Fruit fly (Drosophila melanogaster) whole organism, embryonic: ENCODE data around the gene CG33281.

ENCODE experiments used
- ATbp ChIP-seq: fragments of 200-800 bp; sonication (Bioruptor generic); optimal IDR thresholded peaks from 2 replicates; lab custom pipeline; 2017; ENCODE audit warnings: missing biosample characterization, mild to moderate bottlenecking, missing genetic modification characterization, missing genetic modification reagents
- Asciz ChIP-seq: fragments of 200-800 bp; sonication (Bioruptor generic); optimal IDR thresholded peaks from 2 replicates; lab custom pipeline; 2017; ENCODE audit warnings: missing biosample characterization, mild to moderate bottlenecking, missing genetic modification characterization, missing genetic modification reagents
- CG10462 ChIP-seq: fragments of 200-800 bp; sonication (Bioruptor generic); optimal IDR thresholded peaks from 2 replicates; lab custom pipeline; 2016; ENCODE audit warnings: missing biosample characterization, missing genetic modification characterization
- CG12391 ChIP-seq: fragments of 200-800 bp; sonication (Bioruptor generic); optimal IDR thresholded peaks from 3 replicates; lab custom pipeline; 2018; ENCODE audit warnings: missing biosample characterization, mild to moderate bottlenecking, missing genetic modification characterization, moderate library complexity
- CG14965 ChIP-seq: fragments of 200-800 bp; sonication (Bioruptor generic); optimal IDR thresholded peaks from 2 replicates; lab custom pipeline; 2016; ENCODE audit warnings: missing biosample characterization, missing genetic modification characterization, borderline replicate concordance
- CG1603 ChIP-seq: fragments of 200-800 bp; sonication (Bioruptor generic); optimal IDR thresholded peaks from 2 replicates; lab custom pipeline; 2019; ENCODE audit warnings: missing biosample characterization, mild to moderate bottlenecking, missing genetic modification characterization, moderate library complexity
- CG17802 ChIP-seq: fragments of 200-800 bp; sonication (Bioruptor generic); optimal IDR thresholded peaks from 2 replicates; lab custom pipeline; 2018; ENCODE audit warnings: missing biosample characterization, mild to moderate bottlenecking, missing genetic modification characterization, moderate library complexity
- CG18262 ChIP-seq: fragments of 200-800 bp; optimal IDR thresholded peaks from 3 replicates; lab custom pipeline; 2019; ENCODE audit warnings: missing biosample characterization, mild to moderate bottlenecking, missing genetic modification characterization, moderate library complexity
- CG18599 ChIP-seq: fragments of 200-800 bp; sonication (Bioruptor generic); optimal IDR thresholded peaks from 3 replicates; lab custom pipeline; 2017; ENCODE audit warnings: missing biosample characterization, missing genetic modification characterization, mild to moderate bottlenecking, moderate library complexity, missing genetic modification reagents
- CG2129 ChIP-seq: fragments of 200-800 bp; sonication (Bioruptor generic); IDR thresholded peaks from 2 replicates; pipeline ENCODE4 v1.3.6; 2022; ENCODE audit warnings: missing biosample characterization, missing genetic modification characterization; ENCODE audit not compliant: partially characterized antibody
- CG2712 ChIP-seq: fragments of 200-800 bp; optimal IDR thresholded peaks from 3 replicates; lab custom pipeline; 2019; ENCODE audit warnings: missing biosample characterization, mild to moderate bottlenecking, missing genetic modification characterization, moderate library complexity
- CG3065 ChIP-seq: fragments of 200-800 bp; sonication (Bioruptor generic); optimal IDR thresholded peaks from 2 replicates; lab custom pipeline; 2016; ENCODE audit warnings: missing biosample characterization, missing genetic modification characterization
- CG31224 ChIP-seq: fragments of 200-800 bp; sonication (Bioruptor generic); IDR thresholded peaks from 2 replicates; pipeline ENCODE4 v1.3.6; 2022; ENCODE audit warnings: missing biosample characterization, missing genetic modification characterization
- CG32772 ChIP-seq: fragments of 200-800 bp; sonication (Bioruptor generic); IDR thresholded peaks from 2 replicates; pipeline ENCODE4 v1.3.6; 2022; ENCODE audit warnings: missing biosample characterization, missing genetic modification characterization
- CG33557 ChIP-seq: fragments of 200-800 bp; sonication (Bioruptor generic); optimal IDR thresholded peaks from 2 replicates; lab custom pipeline; 2019; ENCODE audit warnings: missing biosample characterization, mild to moderate bottlenecking, missing genetic modification characterization, moderate library complexity
- CG4360 ChIP-seq: fragments of 200-800 bp; sonication (Bioruptor generic); IDR thresholded peaks from 2 replicates; pipeline ENCODE4 v1.3.6; 2022; ENCODE audit warnings: missing biosample characterization, missing genetic modification characterization
- CG6813 ChIP-seq: fragments of 200-800 bp; sonication (Bioruptor generic); optimal IDR thresholded peaks from 2 replicates; lab custom pipeline; 2017; ENCODE audit warnings: missing biosample characterization, missing genetic modification characterization, mild to moderate bottlenecking, moderate library complexity, missing genetic modification reagents
- CG7556 ChIP-seq: fragments of 200-800 bp; sonication (Bioruptor generic); optimal IDR thresholded peaks from 2 replicates; lab custom pipeline; 2017; ENCODE audit warnings: missing biosample characterization, mild to moderate bottlenecking, missing genetic modification characterization
- CG7786 ChIP-seq: fragments of 200-800 bp; sonication (Bioruptor generic); optimal IDR thresholded peaks from 2 replicates; lab custom pipeline; 2016; ENCODE audit warnings: missing biosample characterization, missing genetic modification characterization
- Chrac-16 ChIP-seq: fragments of 200-800 bp; sonication (Bioruptor generic); optimal IDR thresholded peaks from 3 replicates; lab custom pipeline; 2016; ENCODE audit warnings: missing biosample characterization, missing genetic modification characterization
- D19B ChIP-seq: fragments of 200-800 bp; sonication (Bioruptor generic); optimal IDR thresholded peaks from 2 replicates; lab custom pipeline; 2017; ENCODE audit warnings: missing biosample characterization, mild to moderate bottlenecking, missing genetic modification characterization
- Dbx ChIP-seq: fragments of 200-800 bp; sonication (Bioruptor generic); IDR thresholded peaks from 3 replicates; pipeline ENCODE4 v1.3.6; 2022; ENCODE audit warnings: missing biosample characterization, missing genetic modification characterization
- Dek ChIP-seq: fragments of 200-800 bp; sonication (Bioruptor generic); optimal IDR thresholded peaks from 3 replicates; lab custom pipeline; 2019; ENCODE audit warnings: missing biosample characterization, mild to moderate bottlenecking, missing genetic modification characterization, moderate library complexity
- H15 ChIP-seq: fragments of 200-800 bp; sonication (Bioruptor generic); IDR thresholded peaks from 3 replicates; pipeline ENCODE4 v1.3.6; 2022; ENCODE audit warnings: missing biosample characterization, missing genetic modification characterization
- H2.0 ChIP-seq: fragments of 200-800 bp; sonication (Bioruptor generic); IDR thresholded peaks from 2 replicates; pipeline ENCODE4 v1.3.6; 2022; ENCODE audit warnings: missing biosample characterization, missing genetic modification characterization
- HLH4C ChIP-seq: fragments of 200-800 bp; sonication (Bioruptor generic); IDR thresholded peaks from 3 replicates; pipeline ENCODE4 v1.3.6; 2022; ENCODE audit warnings: missing biosample characterization, missing genetic modification characterization; ENCODE audit not compliant: partially characterized antibody
- HLHmδ ChIP-seq: fragments of 200-800 bp; sonication (Bioruptor generic); optimal IDR thresholded peaks from 2 replicates; lab custom pipeline; 2018; ENCODE audit warnings: missing biosample characterization, mild to moderate bottlenecking, missing genetic modification characterization, moderate library complexity
- Kr ChIP-seq: fragments of 200-800 bp; sonication (Bioruptor generic); optimal IDR thresholded peaks from 2 replicates; lab custom pipeline; 2017; ENCODE audit warnings: missing biosample characterization, mild to moderate bottlenecking, missing genetic modification characterization
- Lim3 ChIP-seq: fragments of 200-800 bp; sonication (Bioruptor generic); IDR thresholded peaks from 2 replicates; pipeline ENCODE4 v1.3.6; 2022; ENCODE audit warnings: missing biosample characterization, missing genetic modification characterization
- Med ChIP-seq: fragments of 200-800 bp; sonication (Bioruptor generic); peaks from one replicate; lab custom pipeline; 2016; ENCODE audit warnings: missing biosample characterization, missing genetic modification characterization, mild to moderate bottlenecking, inconsistent platforms, moderate library complexity
- Ravus ChIP-seq: fragments of 200-800 bp; sonication (Bioruptor generic); IDR thresholded peaks from 2 replicates; pipeline ENCODE4 v1.3.6; 2022; ENCODE audit warnings: missing biosample characterization, missing genetic modification characterization
- Scr ChIP-seq: fragments of 200-800 bp; sonication (Bioruptor generic); IDR thresholded peaks from 2 replicates; pipeline ENCODE4 v1.3.6; 2022; ENCODE audit warnings: missing biosample characterization, missing genetic modification characterization; ENCODE audit not compliant: partially characterized antibody
- Xrp1 ChIP-seq: fragments of 200-800 bp; sonication (Bioruptor generic); IDR thresholded peaks from 2 replicates; pipeline ENCODE4 v1.3.6; 2022; ENCODE audit warnings: missing biosample characterization, missing genetic modification characterization
- corto ChIP-seq: fragments of 200-800 bp; sonication (Bioruptor generic); optimal IDR thresholded peaks from 2 replicates; lab custom pipeline; 2016; ENCODE audit warnings: missing biosample characterization, mild to moderate bottlenecking, missing genetic modification characterization, moderate library complexity
- fd64A ChIP-seq: fragments of 200-800 bp; sonication (Bioruptor generic); optimal IDR thresholded peaks from 3 replicates; lab custom pipeline; 2018; ENCODE audit warnings: missing biosample characterization, mild to moderate bottlenecking, missing genetic modification characterization
- fu2 ChIP-seq: fragments of 200-800 bp; sonication (Bioruptor generic); optimal IDR thresholded peaks from 2 replicates; lab custom pipeline; 2016; ENCODE audit warnings: missing biosample characterization, missing genetic modification characterization
- gfzf ChIP-seq: fragments of 200-800 bp; sonication (Bioruptor generic); optimal IDR thresholded peaks from 2 replicates; lab custom pipeline; 2016; ENCODE audit warnings: missing biosample characterization, mild to moderate bottlenecking, missing genetic modification characterization, moderate library complexity
- insv ChIP-seq, 2 experiments: fragments of 200-800 bp; sonication (Bioruptor generic); optimal IDR thresholded peaks; 3 replicates each; lab custom pipeline; 2016 to 2018; ENCODE audit warnings: missing biosample characterization in 2 of 2, missing genetic modification characterization in 2 of 2
- inv ChIP-seq: fragments of 200-800 bp; sonication (Bioruptor generic); IDR thresholded peaks from 2 replicates; pipeline ENCODE4 v1.3.6; 2022; ENCODE audit warnings: missing biosample characterization, missing genetic modification characterization; ENCODE audit not compliant: partially characterized antibody
- luna ChIP-seq: fragments of 200-800 bp; sonication (Bioruptor generic); optimal IDR thresholded peaks from 2 replicates; lab custom pipeline; 2016; ENCODE audit warnings: missing biosample characterization, missing genetic modification characterization
- nerfin-2 ChIP-seq: fragments of 200-800 bp; sonication (Bioruptor generic); IDR thresholded peaks from 2 replicates; pipeline ENCODE4 v1.3.6; 2022; ENCODE audit warnings: missing biosample characterization, missing genetic modification characterization; ENCODE audit not compliant: partially characterized antibody
- sens ChIP-seq: fragments of 200-800 bp; sonication (Bioruptor generic); peaks from one replicate; lab custom pipeline; 2016; ENCODE audit warnings: missing biosample characterization, missing genetic modification characterization
- sim ChIP-seq: fragments of 200-800 bp; sonication (Bioruptor generic); IDR thresholded peaks from 2 replicates; pipeline ENCODE4 v1.3.6; 2022; ENCODE audit warnings: missing biosample characterization, missing genetic modification characterization
- slbo ChIP-seq: fragments of 200-800 bp; sonication (Bioruptor generic); IDR thresholded peaks from 2 replicates; pipeline ENCODE4 v1.3.6; 2022; ENCODE audit warnings: missing biosample characterization, missing genetic modification characterization
- so ChIP-seq: fragments of 200-800 bp; sonication (Bioruptor generic); IDR thresholded peaks from 3 replicates; pipeline ENCODE4 v1.3.6; 2022; ENCODE audit warnings: missing biosample characterization, missing genetic modification characterization
- tna ChIP-seq: fragments of 200-800 bp; sonication (Bioruptor generic); IDR thresholded peaks from 2 replicates; pipeline ENCODE4 v1.3.6; 2022; ENCODE audit warnings: missing biosample characterization, missing genetic modification characterization; ENCODE audit not compliant: partially characterized antibody
- trh ChIP-seq: fragments of 200-800 bp; sonication (Bioruptor generic); optimal IDR thresholded peaks from 2 replicates; lab custom pipeline; 2016; ENCODE audit warnings: missing biosample characterization, missing genetic modification characterization
- vvl ChIP-seq: fragments of 200-800 bp; sonication (Bioruptor generic); IDR thresholded peaks from 2 replicates; pipeline ENCODE4 v1.3.6; 2022; ENCODE audit warnings: missing biosample characterization, missing genetic modification characterization
- yki ChIP-seq: fragments of >200 bp; optimal IDR thresholded peaks from 3 replicates; lab custom pipeline; 2018

CG33281 gene

DNA sequence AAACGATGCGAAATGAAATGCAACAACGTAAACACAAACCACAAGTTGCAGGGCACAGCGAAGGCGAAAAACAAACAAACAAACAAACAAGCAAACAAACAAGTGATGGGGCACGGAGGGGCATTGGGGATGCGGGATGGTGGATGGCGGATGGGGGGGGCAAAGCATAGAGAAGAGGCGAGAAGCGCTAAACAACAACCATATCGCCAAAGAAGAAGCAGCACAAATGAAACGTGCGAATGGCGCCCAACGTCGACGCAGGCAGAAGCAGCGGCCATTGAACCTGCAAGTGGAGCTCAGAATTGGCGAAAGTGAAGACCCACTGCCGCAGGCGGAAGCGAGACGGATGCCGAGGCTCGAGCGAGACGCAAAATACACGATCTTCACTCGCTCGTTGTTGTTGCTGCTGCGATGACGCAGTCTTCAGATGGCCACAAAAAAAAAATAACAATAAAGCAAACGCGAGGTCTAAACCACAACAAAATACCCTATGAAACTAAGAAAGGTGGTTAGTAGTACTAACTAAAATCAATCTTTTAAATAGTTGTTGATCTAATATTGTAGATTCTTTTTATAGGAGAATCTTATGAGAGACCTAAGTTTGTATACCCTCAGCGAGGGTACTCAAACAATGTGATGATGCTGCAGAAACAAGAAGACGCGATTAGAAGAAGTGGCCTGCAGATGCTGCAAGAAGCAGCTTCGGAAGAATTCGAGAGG lies 21.9 kb downstream of the CG33281 start (continued):
- no peak for TF ChIP-seq Kr (GFP tag; lab: Kevin White, UChicago)
- peak; percentile 49 for TF ChIP-seq Med
- TF ChIP-seq sens: peak; percentile 73
- TF ChIP-seq CG14965 (GFP tag; lab: Kevin White, UChicago): no peak
- TF ChIP-seq CG7786 (GFP tag; lab: Kevin White, UChicago): no peak
- TF ChIP-seq CG3065 (GFP tag; lab: Kevin White, UChicago): no peak
- TF ChIP-seq Dek (tag; lab: Kevin White, UChicago): no peak
- no peak for TF ChIP-seq nerfin-2 (GFP tag; lab: Robert Waterston, UW)
- no peak for TF ChIP-seq H15 (GFP tag; lab: Robert Waterston, UW)
- TF ChIP-seq CG33557: peak; percentile 29
- TF ChIP-seq Scr (GFP tag; lab: Robert Waterston, UW): no peak
- peak; percentile 54 for TF ChIP-seq HLHmδ
- peak; percentile 19 for TF ChIP-seq CG2712 (tag; lab: Kevin White, UChicago)
- TF ChIP-seq fd64A (GFP tag; lab: Kevin White, UChicago): peak; percentile 25
- peak; percentile 16 for TF ChIP-seq CG6813 (GFP tag; lab: Kevin White, UChicago)
- TF ChIP-seq tna: 0 out of 2 replicates have a peak, but pooled peaks have one; percentile 19
- no peak for TF ChIP-seq trh
- peak; percentile 1 for TF ChIP-seq CG18262
- 0 out of 3 replicates have a peak, but pooled peaks have one; percentile 23 for TF ChIP-seq Dbx (GFP tag; lab: Robert Waterston, UW)
- TF ChIP-seq CG2129 (GFP tag; lab: Robert Waterston, UW): no peak
- TF ChIP-seq sim: no peak
- no peak for TF ChIP-seq D19B (GFP tag; lab: Kevin White, UChicago)
- no peak for TF ChIP-seq H2.0 (GFP tag; lab: Robert Waterston, UW)
- 0 out of 2 replicates have a peak, but pooled peaks have one; percentile 20 for TF ChIP-seq CG31224 (GFP tag; lab: Robert Waterston, UW)
- no peak for TF ChIP-seq fu2 (GFP tag; lab: Kevin White, UChicago)
- TF ChIP-seq Ravus: no peak
- TF ChIP-seq CG7556 (GFP tag; lab: Kevin White, UChicago): no peak
- TF ChIP-seq luna (GFP tag; lab: Kevin White, UChicago): no peak
- peak; percentile 41 for TF ChIP-seq CG4360 (GFP tag; lab: Robert Waterston, UW)
- no peak for TF ChIP-seq Lim3 (GFP tag; lab: Robert Waterston, UW)
- no peak for TF ChIP-seq HLH4C
- peak; percentile 66 for TF ChIP-seq ATbp (GFP tag; lab: Kevin White, UChicago)
- peak; percentile 40; the same call in 1 of the 2 replicates for TF ChIP-seq Xrp1 (GFP tag; lab: Robert Waterston, UW)
- peak; percentile 28 for TF ChIP-seq CG1603 (tag; lab: Kevin White, UChicago)
- TF ChIP-seq yki (lab: Kevin White, UChicago): no peak
- no peak for TF ChIP-seq CG17802
- peak; percentile 5 for TF ChIP-seq CG18599 (GFP tag; lab: Kevin White, UChicago)
- TF ChIP-seq Asciz: peak; percentile 12
- TF ChIP-seq CG10462 (GFP tag; lab: Kevin White, UChicago): no peak
- peak; percentile 27; the same call in 1 of the 2 replicates for TF ChIP-seq CG32772
- TF ChIP-seq inv (GFP tag; lab: Robert Waterston, UW): no peak
- 0 out of 3 replicates have a peak, but pooled peaks have one; percentile 41 for TF ChIP-seq so
- no peak for TF ChIP-seq Chrac-16
- TF ChIP-seq gfzf (GFP tag; lab: Kevin White, UChicago): no peak
- TF ChIP-seq slbo (GFP tag; lab: Robert Waterston, UW): 0 out of 2 replicates have a peak, but pooled peaks have one; percentile 15
- no peak for TF ChIP-seq CG12391
- peak; percentile 91 for TF ChIP-seq corto (GFP tag; lab: Kevin White, UChicago)
- peak; percentile 55 for TF ChIP-seq vvl (GFP tag; lab: Robert Waterston, UW)
- no peak for TF ChIP-seq insv (GFP tag; optimal IDR thresholded peaks at IDR 0.05; lab: Kevin White, UChicago)
